Fruit fly (Drosophila melanogaster): Measurements from ENCODE around the gene CG13460.

CG13460 gene

DNA sequence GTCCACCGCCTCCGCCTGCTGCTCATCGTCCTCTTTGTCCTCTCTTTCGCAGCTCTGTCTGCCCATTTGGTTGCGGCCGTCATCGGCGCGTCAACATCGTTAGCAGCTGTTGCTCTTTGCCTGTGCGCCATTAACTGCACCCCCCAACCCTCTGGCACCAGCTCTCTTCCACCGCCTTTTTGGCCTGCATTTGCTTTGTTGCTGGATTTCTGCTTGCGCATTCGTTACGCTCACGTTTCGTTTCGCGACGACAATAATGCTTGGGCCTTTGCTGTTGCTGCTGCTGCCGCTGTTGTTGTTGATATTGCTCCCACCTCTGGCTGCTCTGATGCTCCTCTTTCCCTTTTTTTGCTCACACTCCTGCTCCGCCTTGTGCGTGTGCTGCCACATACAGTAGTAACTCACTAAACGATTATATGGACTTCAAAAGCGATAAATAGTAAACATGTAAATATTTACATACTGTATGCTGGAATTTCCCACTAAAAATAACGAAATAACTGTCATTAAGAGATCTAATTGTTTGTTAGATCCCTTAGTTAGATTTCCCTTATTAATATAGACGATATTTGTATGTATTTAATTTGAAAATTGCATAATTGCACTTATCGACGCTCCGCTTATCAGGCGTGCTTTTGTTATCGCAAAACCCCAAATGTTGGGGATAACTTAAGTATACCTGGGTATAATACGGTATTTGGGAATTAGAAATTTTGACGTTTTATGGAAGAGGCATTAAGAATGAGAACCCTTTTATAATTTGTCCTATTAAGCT is 40.3 kb upstream of the CG13460 start:
- peak; percentile 20 for TF ChIP-seq Sox102F (GFP tag; optimal IDR thresholded peaks at IDR 0.05)
- 0 out of 2 replicates have a peak, but pooled peaks have one; percentile 14 for TF ChIP-seq CG11247 (GFP tag; IDR thresholded peaks at IDR 0.05)
- TF ChIP-seq Scr (GFP tag; IDR thresholded peaks at IDR 0.05; ENCODE audit: partially characterized antibody): no peak
- no peak for TF ChIP-seq peb (GFP tag; IDR thresholded peaks at IDR 0.05)
- TF ChIP-seq CG10543 (GFP tag; optimal IDR thresholded peaks at IDR 0.05): peak; percentile 2
- peak; percentile 5 for TF ChIP-seq CG2712 (tag; optimal IDR thresholded peaks at IDR 0.05)
- TF ChIP-seq Hsf (GFP tag; optimal IDR thresholded peaks at IDR 0.05): no peak
- no peak for TF ChIP-seq CG18476 (GFP tag; optimal IDR thresholded peaks at IDR 0.05)
- TF ChIP-seq Sin3A (optimal IDR thresholded peaks at IDR 0.05): no peak
- no peak for TF ChIP-seq otp (GFP tag; IDR thresholded peaks at IDR 0.05)
- peak; percentile 74 for TF ChIP-seq Ets65A (GFP tag)
- TF ChIP-seq bsh (GFP tag; optimal IDR thresholded peaks at IDR 0.05): peak in 1 of 2 experiments; percentile 15
- no peak for TF ChIP-seq CG17829 (tag; optimal IDR thresholded peaks at IDR 0.05)
- TF ChIP-seq CG3163 (GFP tag; optimal IDR thresholded peaks at IDR 0.05): peak; percentile 28
- no peak for TF ChIP-seq Kr (GFP tag; optimal IDR thresholded peaks at IDR 0.05)
- TF ChIP-seq CG2202 (tag; optimal IDR thresholded peaks at IDR 0.05): no peak
- TF ChIP-seq CG15269 (tag; optimal IDR thresholded peaks at IDR 0.05): no peak
- TF ChIP-seq nmo (GFP tag; optimal IDR thresholded peaks at IDR 0.05): peak; percentile 4
- TF ChIP-seq Dad (GFP tag; optimal IDR thresholded peaks at IDR 0.05): no peak
- peak in 1 of 2 experiments; percentile 17 for TF ChIP-seq Pdp1 (GFP tag; optimal IDR thresholded peaks at IDR 0.05)
- TF ChIP-seq dpn (GFP tag; optimal IDR thresholded peaks at IDR 0.05): no peak
- TF ChIP-seq ac (GFP tag; optimal IDR thresholded peaks at IDR 0.05): no peak
- peak; percentile 80 for TF ChIP-seq crol (GFP tag; IDR thresholded peaks at IDR 0.05)
- no peak for TF ChIP-seq CG14014 (GFP tag; IDR thresholded peaks at IDR 0.05)
- no peak for TF ChIP-seq fu2 (GFP tag; optimal IDR thresholded peaks at IDR 0.05)
- TF ChIP-seq CG1603 (tag; optimal IDR thresholded peaks at IDR 0.05): peak; percentile 2
- TF ChIP-seq CG4730 (GFP tag; IDR thresholded peaks at IDR 0.05): no peak
- no peak for TF ChIP-seq CG7928 (GFP tag; optimal IDR thresholded peaks at IDR 0.05)
- TF ChIP-seq CG12071 (GFP tag; optimal IDR thresholded peaks at IDR 0.05): no peak
- TF ChIP-seq CG30403 (GFP tag; optimal IDR thresholded peaks at IDR 0.05): no peak
- no peak for TF ChIP-seq gro (GFP tag; optimal IDR thresholded peaks at IDR 0.05)
- TF ChIP-seq Mes4 (GFP tag; optimal IDR thresholded peaks at IDR 0.05): no peak
- TF ChIP-seq CG13123 (GFP tag; optimal IDR thresholded peaks at IDR 0.05): no peak
- TF ChIP-seq Ravus (GFP tag; IDR thresholded peaks at IDR 0.05): no peak
- TF ChIP-seq vvl (GFP tag; IDR thresholded peaks at IDR 0.05): 0 out of 2 replicates have a peak, but pooled peaks have one; percentile 6
- TF ChIP-seq Neu2 (GFP tag; optimal IDR thresholded peaks at IDR 0.05; ENCODE audit: borderline replicate concordance): no peak
- no peak for TF ChIP-seq cad (GFP tag; optimal IDR thresholded peaks at IDR 0.05)
- no peak for TF ChIP-seq CG13424 (tag; optimal IDR thresholded peaks at IDR 0.05)
- peak; percentile 45 for TF ChIP-seq sens (GFP tag)
- no peak for TF ChIP-seq CG10321 (GFP tag; IDR thresholded peaks at IDR 0.05)
- TF ChIP-seq tll (GFP tag; optimal IDR thresholded peaks at IDR 0.05): no peak
- TF ChIP-seq CG9437 (GFP tag; optimal IDR thresholded peaks at IDR 0.05): no peak
- no peak for TF ChIP-seq D19B (GFP tag; optimal IDR thresholded peaks at IDR 0.05)
- TF ChIP-seq chn (GFP tag; optimal IDR thresholded peaks at IDR 0.05): no peak
- no peak for TF ChIP-seq Opbp (GFP tag; IDR thresholded peaks at IDR 0.05; ENCODE audit: partially characterized antibody)
- TF ChIP-seq CG6272 (GFP tag; IDR thresholded peaks at IDR 0.05): no peak
- no peak for TF ChIP-seq Rfx (GFP tag; IDR thresholded peaks at IDR 0.05)
- no peak for TF ChIP-seq CG17328 (GFP tag; IDR thresholded peaks at IDR 0.05)
- peak; percentile 8 for TF ChIP-seq zen (tag; optimal IDR thresholded peaks at IDR 0.05)
- TF ChIP-seq her (GFP tag; optimal IDR thresholded peaks at IDR 0.05): no peak
